Fruit fly (Drosophila melanogaster): Measurements from ENCODE around the gene CG2200.

Gene CG2200

DNA sequence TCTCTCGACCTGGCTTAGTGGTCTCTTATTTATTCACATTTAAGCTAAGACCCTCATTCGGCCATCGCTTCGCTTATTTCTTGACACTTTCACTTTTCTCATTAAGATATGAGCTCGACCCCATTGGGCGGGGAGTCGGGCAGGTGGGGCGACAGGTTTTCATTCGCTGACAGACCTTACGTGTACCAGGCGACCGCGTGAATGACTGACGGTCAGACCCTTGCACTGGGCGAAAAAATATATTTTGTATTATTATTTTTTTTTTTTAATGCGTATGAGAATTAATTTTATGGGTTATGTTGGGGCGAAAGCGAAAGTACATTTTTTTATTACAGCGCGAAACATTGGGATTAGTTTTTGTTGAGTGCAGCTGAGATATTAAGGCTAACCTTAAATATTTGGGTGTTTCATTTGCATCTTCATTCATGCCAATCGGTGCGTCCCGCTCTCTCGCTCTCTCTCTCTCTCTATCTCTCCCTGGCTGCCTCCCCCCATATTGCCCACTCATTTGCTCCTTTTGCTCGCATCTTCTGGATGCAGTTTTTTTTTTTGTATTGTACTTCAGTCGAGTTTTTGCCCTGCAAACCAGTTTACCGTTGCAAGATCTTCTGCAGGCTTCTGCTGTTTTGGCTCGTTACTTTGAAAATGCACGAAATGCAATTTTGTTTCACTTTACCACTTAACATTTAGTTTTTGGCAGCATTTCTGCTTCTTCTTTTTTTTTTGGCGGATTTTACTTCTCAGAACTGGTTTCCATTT is 43.0 kb downstream of the CG2200 start (continued):
- TF ChIP-seq sob (GFP tag; IDR thresholded peaks at IDR 0.05) (peak; percentile 48; the same call in 1 of the 2 replicates), az2 (GFP tag; optimal IDR thresholded peaks at IDR 0.05) (peak; percentile 10), CG1024 (GFP tag; IDR thresholded peaks at IDR 0.05) (peak; percentile 40), nmo (GFP tag; optimal IDR thresholded peaks at IDR 0.05) (peak; percentile 72), Trl (optimal IDR thresholded peaks at IDR 0.05) (peak in 1 of 2 experiments; percentile 18), Trl (GFP tag; optimal IDR thresholded peaks at IDR 0.05) (no peak), aop (GFP tag; IDR thresholded peaks at IDR 0.05) (peak; percentile 77), CG4404 (GFP tag; IDR thresholded peaks at IDR 0.05) (0 out of 2 replicates have a peak, but pooled peaks have one; percentile 8), CrebB (tag; optimal IDR thresholded peaks at IDR 0.05) (no peak), ssp (GFP tag; IDR thresholded peaks at IDR 0.05) (peak; percentile 69), kay (GFP tag; optimal IDR thresholded peaks at IDR 0.05) (no peak), Nf-YB (GFP tag; optimal IDR thresholded peaks at IDR 0.05) (peak; percentile 38), CG15011 (GFP tag; optimal IDR thresholded peaks at IDR 0.05) (no peak), C15 (GFP tag; IDR thresholded peaks at IDR 0.05) (0 out of 3 replicates have a peak, but pooled peaks have one; percentile 40), ATbp (GFP tag; optimal IDR thresholded peaks at IDR 0.05) (peak; percentile 69), CG1233 (GFP tag; optimal IDR thresholded peaks at IDR 0.05) (peak; percentile 49), zen (tag; optimal IDR thresholded peaks at IDR 0.05) (no peak), gcm (GFP tag; optimal IDR thresholded peaks at IDR 0.05) (peak; percentile 20), CG10565 (GFP tag; optimal IDR thresholded peaks at IDR 0.05) (no peak), Lim3 (GFP tag; IDR thresholded peaks at IDR 0.05) (peak; percentile 61; the same call in 1 of the 2 replicates), cwo (GFP tag; optimal IDR thresholded peaks at IDR 0.05) (peak; percentile 14), usp (GFP tag; optimal IDR thresholded peaks at IDR 0.05) (no peak), CG10321 (GFP tag; IDR thresholded peaks at IDR 0.05) (no peak), CG33213 (GFP tag; optimal IDR thresholded peaks at IDR 0.05) (no peak), pho (GFP tag; optimal IDR thresholded peaks at IDR 0.05) (no peak), Eip74EF (GFP tag; optimal IDR thresholded peaks at IDR 0.05) (peak in 1 of 2 experiments; percentile 45), Dp (GFP tag; optimal IDR thresholded peaks at IDR 0.05) (no peak), Elba2 (GFP tag; optimal IDR thresholded peaks at IDR 0.05) (no peak), salm (tag; optimal IDR thresholded peaks at IDR 0.05) (no peak), Nf-YC (tag; optimal IDR thresholded peaks at IDR 0.05) (peak; percentile 27), corto (GFP tag; optimal IDR thresholded peaks at IDR 0.05) (peak; percentile 54), jumu (GFP tag; optimal IDR thresholded peaks at IDR 0.05) (no peak), ranshi (GFP tag; IDR thresholded peaks at IDR 0.05) (peak; percentile 71), CG17328 (GFP tag; IDR thresholded peaks at IDR 0.05) (peak; percentile 75), wor (GFP tag; IDR thresholded peaks at IDR 0.05) (peak; percentile 70), dimm (GFP tag; IDR thresholded peaks at IDR 0.05) (peak; percentile 43; the same call in 1 of the 2 replicates), row (GFP tag; IDR thresholded peaks at IDR 0.05) (peak; percentile 76), CG17829 (tag; optimal IDR thresholded peaks at IDR 0.05) (peak; percentile 39), D19A (tag; optimal IDR thresholded peaks at IDR 0.05) (peak; percentile 38), CG17359 (tag; optimal IDR thresholded peaks at IDR 0.05) (peak; percentile 58), CG42726 (GFP tag; IDR thresholded peaks at IDR 0.05; ENCODE audit: partially characterized antibody) (no peak), Nf-YA (GFP tag; IDR thresholded peaks at IDR 0.05) (peak; percentile 41; the same call in 1 of the 2 replicates), hbn (GFP tag; IDR thresholded peaks at IDR 0.05; ENCODE audit: partially characterized antibody) (no peak), lmd (GFP tag; IDR thresholded peaks at IDR 0.05) (peak; percentile 66), Asciz (GFP tag; optimal IDR thresholded peaks at IDR 0.05) (peak; percentile 50), CG4360 (GFP tag; IDR thresholded peaks at IDR 0.05) (peak; percentile 35; the same call in 1 of the 2 replicates), Oaz (GFP tag; IDR thresholded peaks at IDR 0.05) (0 out of 2 replicates have a peak, but pooled peaks have one; percentile 10), so (GFP tag; IDR thresholded peaks at IDR 0.05) (peak; percentile 67; the same call in 1 of the 3 replicates), E2f1 (GFP tag; IDR thresholded peaks at IDR 0.05) (peak; percentile 51; the same call in 1 of the 2 replicates)

Measured in whole organism, embryonic.